Fruit fly (Drosophila melanogaster) whole organism, adult: Measurements from ENCODE around the gene Rab27.

Experiments
- CG11617 ChIP-seq: fragments of 200-800 bp; sonication (Bioruptor generic); optimal IDR thresholded peaks from 2 replicates; lab custom pipeline; 2017; ENCODE audit warnings: mild to moderate bottlenecking, missing biosample characterization, missing genetic modification reagents, missing genetic modification characterization
- CG12768 ChIP-seq: fragments of 200-800 bp; sonication (Bioruptor generic); optimal IDR thresholded peaks from 2 replicates; lab custom pipeline; 2017; ENCODE audit warnings: missing biosample characterization, missing genetic modification characterization, mild to moderate bottlenecking, moderate library complexity, missing genetic modification reagents
- CG14711 ChIP-seq: fragments of 200-800 bp; sonication (Bioruptor generic); optimal IDR thresholded peaks from 2 replicates; lab custom pipeline; 2018; ENCODE audit warnings: missing biosample characterization, mild to moderate bottlenecking, missing genetic modification characterization, moderate library complexity
- CG33017 ChIP-seq: fragments of 200-800 bp; sonication (Bioruptor generic); optimal IDR thresholded peaks from 2 replicates; lab custom pipeline; 2018; ENCODE audit warnings: missing biosample characterization, mild to moderate bottlenecking, missing genetic modification characterization, moderate library complexity
- CG5204 ChIP-seq: fragments of 200-800 bp; sonication (Bioruptor generic); optimal IDR thresholded peaks from 2 replicates; lab custom pipeline; 2016; ENCODE audit warnings: missing biosample characterization, missing genetic modification characterization
- CG7045 ChIP-seq: fragments of 200-800 bp; sonication (Bioruptor generic); optimal IDR thresholded peaks from 2 replicates; lab custom pipeline; 2017; ENCODE audit warnings: missing biosample characterization, mild to moderate bottlenecking, missing genetic modification characterization
- CG7101 ChIP-seq: fragments of 200-800 bp; sonication (Bioruptor generic); optimal IDR thresholded peaks from 2 replicates; lab custom pipeline; 2018; ENCODE audit warnings: missing biosample characterization, mild to moderate bottlenecking, missing genetic modification characterization, moderate library complexity
- Clk ChIP-seq: fragments of 200-800 bp; sonication (Bioruptor generic); optimal IDR thresholded peaks from 2 replicates; lab custom pipeline; 2017; ENCODE audit warnings: missing biosample characterization, missing genetic modification characterization
- Crg-1 ChIP-seq: fragments of 200-800 bp; sonication (Bioruptor generic); optimal IDR thresholded peaks from 2 replicates; lab custom pipeline; 2016; ENCODE audit warnings: missing biosample characterization, missing genetic modification characterization
- cic ChIP-seq: fragments of 200-800 bp; sonication (Bioruptor generic); optimal IDR thresholded peaks from 2 replicates; lab custom pipeline; 2017; ENCODE audit warnings: missing biosample characterization, mild to moderate bottlenecking, missing genetic modification characterization, moderate library complexity
- kay ChIP-seq: fragments of 200-800 bp; sonication (Bioruptor generic); peaks from one replicate; lab custom pipeline; 2016; ENCODE audit warnings: missing biosample characterization, missing genetic modification characterization, borderline replicate concordance
- pad ChIP-seq: fragments of 200-800 bp; sonication (Bioruptor generic); optimal IDR thresholded peaks from 3 replicates; lab custom pipeline; 2017; ENCODE audit warnings: missing biosample characterization, missing genetic modification characterization, mild to moderate bottlenecking, moderate library complexity, missing genetic modification reagents
- tj ChIP-seq: fragments of 200-800 bp; sonication (Bioruptor generic); optimal IDR thresholded peaks from 3 replicates; lab custom pipeline; 2017; ENCODE audit warnings: missing biosample characterization, mild to moderate bottlenecking, missing genetic modification characterization, moderate library complexity

DNA sequence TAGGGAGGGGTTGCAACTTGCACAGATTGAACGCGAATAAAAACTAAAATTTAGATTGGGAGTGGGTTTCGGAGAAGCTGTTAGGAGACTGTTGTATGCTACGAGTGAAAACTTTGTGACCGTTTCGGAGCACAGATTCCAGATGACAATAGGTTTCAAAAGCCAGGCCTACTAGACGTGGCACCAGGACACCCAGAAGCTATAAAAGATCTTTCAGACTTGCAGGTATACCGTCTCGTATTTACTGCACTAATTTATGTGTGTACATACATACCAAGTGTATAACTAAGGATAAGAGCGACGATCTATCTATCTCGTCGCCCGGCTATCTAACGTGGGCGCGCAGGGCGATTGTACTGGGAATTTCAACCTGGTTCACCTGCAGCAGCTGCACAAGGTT lies 19.8 kb downstream of the Rab27 start, which contains the start of gene CG14785:
- no peak for TF ChIP-seq Crg-1 (GFP tag; lab: Kevin White, UChicago)
- TF ChIP-seq CG11617 (GFP tag; lab: Kevin White, UChicago) = no peak
- TF ChIP-seq CG33017 (tag; lab: Kevin White, UChicago) = no peak
- TF ChIP-seq CG12768 (GFP tag; lab: Kevin White, UChicago) = no peak
- TF ChIP-seq kay (GFP tag; lab: Kevin White, UChicago) = no peak
- TF ChIP-seq CG5204 (GFP tag; lab: Kevin White, UChicago) = no peak
- no peak for TF ChIP-seq CG7045
- TF ChIP-seq Clk = no peak
- TF ChIP-seq pad (GFP tag; lab: Kevin White, UChicago) = no peak
- no peak for TF ChIP-seq CG14711 (tag; lab: Kevin White, UChicago)
- no peak for TF ChIP-seq cic (GFP tag; lab: Kevin White, UChicago)
- TF ChIP-seq CG7101 = no peak
- TF ChIP-seq tj (GFP tag; lab: Kevin White, UChicago) = no peak
